Fruit fly (Drosophila melanogaster) whole organism, embryonic: ENCODE measurements around the gene CG7069.

Experiments used
- CG10979 ChIP-seq: fragments of 200-800 bp; sonication (Bioruptor generic); optimal IDR thresholded peaks from 2 replicates; lab custom pipeline; 2018; ENCODE audit warnings: missing biosample characterization, mild to moderate bottlenecking, missing genetic modification characterization, moderate library complexity
- CG11504 ChIP-seq: fragments of 200-800 bp; sonication (Bioruptor generic); optimal IDR thresholded peaks from 3 replicates; lab custom pipeline; 2019; ENCODE audit warnings: missing biosample characterization, mild to moderate bottlenecking, missing genetic modification characterization, moderate library complexity
- CG12744 ChIP-seq: fragments of 200-800 bp; sonication (Bioruptor generic); optimal IDR thresholded peaks from 2 replicates; lab custom pipeline; 2016; ENCODE audit warnings: missing biosample characterization, missing genetic modification characterization
- CG13296 ChIP-seq: fragments of 200-800 bp; sonication (Bioruptor generic); optimal IDR thresholded peaks from 3 replicates; lab custom pipeline; 2018; ENCODE audit warnings: missing biosample characterization, mild to moderate bottlenecking, missing genetic modification characterization
- CG13424 ChIP-seq: fragments of 200-800 bp; sonication (Bioruptor generic); optimal IDR thresholded peaks from 2 replicates; lab custom pipeline; 2019; ENCODE audit warnings: missing biosample characterization, mild to moderate bottlenecking, missing genetic modification characterization, moderate library complexity
- CG14050 ChIP-seq: fragments of 200-800 bp; sonication (Bioruptor generic); IDR thresholded peaks from 3 replicates; pipeline ENCODE4 v1.3.6; 2022; ENCODE audit warnings: missing biosample characterization, missing genetic modification characterization
- CG15479 ChIP-seq: fragments of 200-800 bp; sonication (Bioruptor generic); optimal IDR thresholded peaks from 3 replicates; lab custom pipeline; 2019; ENCODE audit warnings: missing biosample characterization, mild to moderate bottlenecking, missing genetic modification characterization, moderate library complexity
- CG15696 ChIP-seq: fragments of 200-800 bp; sonication (Bioruptor generic); optimal IDR thresholded peaks from 2 replicates; lab custom pipeline; 2019; ENCODE audit warnings: missing biosample characterization, mild to moderate bottlenecking, missing genetic modification characterization, moderate library complexity
- CG17328 ChIP-seq: fragments of 200-800 bp; sonication (Bioruptor generic); IDR thresholded peaks from 2 replicates; pipeline ENCODE4 v1.3.6; 2022; ENCODE audit warnings: missing biosample characterization, missing genetic modification characterization
- CG17829 ChIP-seq: fragments of 200-800 bp; optimal IDR thresholded peaks from 2 replicates; lab custom pipeline; 2019; ENCODE audit warnings: missing biosample characterization, mild to moderate bottlenecking, missing genetic modification characterization, moderate library complexity
- CG18262 ChIP-seq: fragments of 200-800 bp; optimal IDR thresholded peaks from 3 replicates; lab custom pipeline; 2019; ENCODE audit warnings: missing biosample characterization, mild to moderate bottlenecking, missing genetic modification characterization, moderate library complexity
- CG2202 ChIP-seq: fragments of 200-800 bp; sonication (Bioruptor generic); optimal IDR thresholded peaks from 2 replicates; lab custom pipeline; 2018; ENCODE audit warnings: missing biosample characterization, mild to moderate bottlenecking, missing genetic modification characterization
- CG2678 ChIP-seq: fragments of 200-800 bp; sonication (Bioruptor generic); optimal IDR thresholded peaks from 3 replicates; lab custom pipeline; 2019; ENCODE audit warnings: missing biosample characterization, mild to moderate bottlenecking, missing genetic modification characterization, moderate library complexity
- CG2712 ChIP-seq: fragments of 200-800 bp; optimal IDR thresholded peaks from 3 replicates; lab custom pipeline; 2019; ENCODE audit warnings: missing biosample characterization, mild to moderate bottlenecking, missing genetic modification characterization, moderate library complexity
- CG2875 ChIP-seq: fragments of 200-800 bp; sonication (Bioruptor generic); optimal IDR thresholded peaks from 2 replicates; lab custom pipeline; 2017; ENCODE audit warnings: missing biosample characterization, mild to moderate bottlenecking, missing genetic modification characterization, missing genetic modification reagents
- CG3065 ChIP-seq: fragments of 200-800 bp; sonication (Bioruptor generic); optimal IDR thresholded peaks from 2 replicates; lab custom pipeline; 2016; ENCODE audit warnings: missing biosample characterization, missing genetic modification characterization
- CG31441 ChIP-seq: fragments of 200-800 bp; sonication (Bioruptor generic); IDR thresholded peaks from 2 replicates; pipeline ENCODE4 v1.3.6; 2022; ENCODE audit warnings: missing biosample characterization, missing genetic modification characterization
- CG3407 ChIP-seq: fragments of 200-800 bp; sonication (Bioruptor generic); optimal IDR thresholded peaks from 2 replicates; lab custom pipeline; 2018; ENCODE audit warnings: missing biosample characterization, mild to moderate bottlenecking, missing genetic modification characterization
- CG34422 ChIP-seq: fragments of 200-800 bp; sonication (Bioruptor generic); IDR thresholded peaks from 3 replicates; pipeline ENCODE4 v1.3.6; 2022; ENCODE audit warnings: missing biosample characterization, missing genetic modification characterization
- CG3847 ChIP-seq: fragments of 200-800 bp; sonication (Bioruptor generic); IDR thresholded peaks from 2 replicates; pipeline ENCODE4 v1.3.6; 2022; ENCODE audit warnings: missing biosample characterization, missing genetic modification characterization
- CG4617 ChIP-seq: fragments of 200-800 bp; sonication (Bioruptor generic); optimal IDR thresholded peaks from 3 replicates; lab custom pipeline; 2016; ENCODE audit warnings: missing biosample characterization, missing genetic modification characterization, borderline replicate concordance
- CG5245 ChIP-seq: fragments of 200-800 bp; sonication (Bioruptor generic); optimal IDR thresholded peaks from 3 replicates; lab custom pipeline; 2016; ENCODE audit warnings: missing biosample characterization, missing genetic modification characterization
- CG6272 ChIP-seq: fragments of 200-800 bp; sonication (Bioruptor generic); IDR thresholded peaks from 2 replicates; pipeline ENCODE4 v1.3.6; 2022; ENCODE audit warnings: missing biosample characterization, missing genetic modification characterization
- CG6654 ChIP-seq: fragments of 200-800 bp; sonication (Bioruptor generic); optimal IDR thresholded peaks from 2 replicates; lab custom pipeline; 2017; ENCODE audit warnings: missing biosample characterization, mild to moderate bottlenecking, missing genetic modification characterization
- E2f1 ChIP-seq: fragments of 200-800 bp; sonication (Bioruptor generic); IDR thresholded peaks from 2 replicates; pipeline ENCODE4 v1.3.6; 2022; ENCODE audit warnings: missing biosample characterization, missing genetic modification characterization
- Gsc ChIP-seq: fragments of 200-800 bp; sonication (Bioruptor generic); IDR thresholded peaks from 2 replicates; pipeline ENCODE4 v1.3.6; 2022; ENCODE audit warnings: missing biosample characterization, missing genetic modification characterization
- Hey ChIP-seq: fragments of 200-800 bp; sonication (Bioruptor generic); optimal IDR thresholded peaks from 3 replicates; lab custom pipeline; 2018; ENCODE audit warnings: missing biosample characterization, mild to moderate bottlenecking, missing genetic modification characterization
- Hr51 ChIP-seq, 2 experiments: fragments of 200-800 bp; sonication (Bioruptor generic); optimal IDR thresholded peaks; 2 replicates in 1 of 2; 3 replicates in 1 of 2; lab custom pipeline; 2016 to 2018; ENCODE audit warnings: missing biosample characterization in 2 of 2, missing genetic modification characterization in 2 of 2, mild to moderate bottlenecking in 1 of 2, moderate library complexity in 1 of 2
- Mrtf ChIP-seq: fragments of 200-800 bp; sonication (Bioruptor generic); IDR thresholded peaks from 3 replicates; pipeline ENCODE4 v1.3.6; 2022; ENCODE audit warnings: missing biosample characterization, missing genetic modification characterization
- Pdp1 ChIP-seq, 2 experiments: fragments of 200-800 bp; sonication (Bioruptor generic); optimal IDR thresholded peaks; 3 replicates each; lab custom pipeline; 2016; ENCODE audit warnings: missing biosample characterization in 2 of 2, missing genetic modification characterization in 2 of 2, mild to moderate bottlenecking in 1 of 2, moderate library complexity in 1 of 2
- Sry-β ChIP-seq: fragments of 200-800 bp; sonication (Bioruptor generic); optimal IDR thresholded peaks from 2 replicates; lab custom pipeline; 2018; ENCODE audit warnings: missing biosample characterization, mild to moderate bottlenecking, missing genetic modification characterization, moderate library complexity
- Sry-δ ChIP-seq: fragments of 200-800 bp; sonication (Bioruptor generic); optimal IDR thresholded peaks from 2 replicates; lab custom pipeline; 2016; ENCODE audit warnings: missing biosample characterization, missing genetic modification characterization
- Xrp1 ChIP-seq: fragments of 200-800 bp; sonication (Bioruptor generic); IDR thresholded peaks from 2 replicates; pipeline ENCODE4 v1.3.6; 2022; ENCODE audit warnings: missing biosample characterization, missing genetic modification characterization
- bbx ChIP-seq: fragments of 200-800 bp; sonication (Bioruptor generic); IDR thresholded peaks from 2 replicates; pipeline ENCODE4 v1.3.6; 2022; ENCODE audit warnings: missing biosample characterization, missing genetic modification characterization; ENCODE audit not compliant: partially characterized antibody
- bcd ChIP-seq: fragments of 200-800 bp; sonication (Bioruptor generic); optimal IDR thresholded peaks from 2 replicates; lab custom pipeline; 2017; ENCODE audit warnings: missing biosample characterization, mild to moderate bottlenecking, missing genetic modification characterization
- cad ChIP-seq: fragments of >200 bp; optimal IDR thresholded peaks from 2 replicates; lab custom pipeline; 2017; ENCODE audit warnings: missing biosample characterization, missing genetic modification characterization
- dan ChIP-seq: fragments of 200-800 bp; sonication (Bioruptor generic); IDR thresholded peaks from 2 replicates; pipeline ENCODE4 v1.3.6; 2022; ENCODE audit warnings: missing biosample characterization, missing genetic modification characterization
- fd96Cb ChIP-seq: fragments of 200-800 bp; sonication (Bioruptor generic); optimal IDR thresholded peaks from 2 replicates; lab custom pipeline; 2018; ENCODE audit warnings: missing biosample characterization, mild to moderate bottlenecking, missing genetic modification characterization, moderate library complexity
- jigr1 ChIP-seq: fragments of 200-800 bp; sonication (Bioruptor generic); IDR thresholded peaks from 3 replicates; pipeline ENCODE4 v1.3.6; 2022; ENCODE audit warnings: missing biosample characterization, missing genetic modification characterization
- lab ChIP-seq: fragments of 200-800 bp; sonication (Bioruptor generic); optimal IDR thresholded peaks from 3 replicates; lab custom pipeline; 2017; ENCODE audit warnings: missing biosample characterization, missing genetic modification characterization, mild to moderate bottlenecking, moderate library complexity, missing genetic modification reagents
- nerfin-2 ChIP-seq: fragments of 200-800 bp; sonication (Bioruptor generic); IDR thresholded peaks from 2 replicates; pipeline ENCODE4 v1.3.6; 2022; ENCODE audit warnings: missing biosample characterization, missing genetic modification characterization; ENCODE audit not compliant: partially characterized antibody
- pfk ChIP-seq: fragments of 200-800 bp; sonication (Bioruptor generic); optimal IDR thresholded peaks from 2 replicates; lab custom pipeline; 2018; ENCODE audit warnings: missing biosample characterization, mild to moderate bottlenecking, missing genetic modification characterization, moderate library complexity
- pho ChIP-seq: fragments of 200-800 bp; sonication (Bioruptor generic); optimal IDR thresholded peaks from 2 replicates; lab custom pipeline; 2016; ENCODE audit warnings: missing biosample characterization, missing genetic modification characterization
- pros ChIP-seq: fragments of 200-800 bp; sonication (Bioruptor generic); optimal IDR thresholded peaks from 3 replicates; lab custom pipeline; 2019; ENCODE audit warnings: missing biosample characterization, mild to moderate bottlenecking, missing genetic modification characterization, moderate library complexity
- sob ChIP-seq: fragments of 200-800 bp; sonication (Bioruptor generic); IDR thresholded peaks from 2 replicates; pipeline ENCODE4 v1.3.6; 2022; ENCODE audit warnings: missing biosample characterization, missing genetic modification characterization
- tap ChIP-seq: fragments of 200-800 bp; optimal IDR thresholded peaks from 3 replicates; lab custom pipeline; 2019; ENCODE audit warnings: missing biosample characterization, mild to moderate bottlenecking, missing genetic modification characterization, moderate library complexity
- unpg ChIP-seq: fragments of 200-800 bp; sonication (Bioruptor generic); optimal IDR thresholded peaks from 3 replicates; lab custom pipeline; 2018; ENCODE audit warnings: missing biosample characterization, mild to moderate bottlenecking, missing genetic modification characterization, moderate library complexity
- wdn ChIP-seq: fragments of 200-800 bp; sonication (Bioruptor generic); IDR thresholded peaks from 2 replicates; pipeline ENCODE4 v1.3.6; 2022; ENCODE audit warnings: missing biosample characterization, missing genetic modification characterization
- zf30C ChIP-seq: fragments of 200-800 bp; sonication (Bioruptor generic); optimal IDR thresholded peaks from 3 replicates; lab custom pipeline; 2018; ENCODE audit warnings: missing biosample characterization, mild to moderate bottlenecking, missing genetic modification characterization
- zfh1 ChIP-seq: fragments of 200-800 bp; sonication (Bioruptor generic); IDR thresholded peaks from 3 replicates; pipeline ENCODE4 v1.3.6; 2022; ENCODE audit warnings: missing biosample characterization, missing genetic modification characterization

Gene CG7069

dm6 chr3R:22324736-22325135 lies 47.9 kb upstream of the CG7069 start (continued):
- TF ChIP-seq nerfin-2 = no peak
- no peak for TF ChIP-seq bcd (GFP tag; lab: Kevin White, UChicago)
- TF ChIP-seq CG31441 (GFP tag; lab: Robert Waterston, UW) = peak; percentile 34; the same call in 1 of the 2 replicates
- TF ChIP-seq E2f1 (GFP tag; lab: Robert Waterston, UW) = no peak
- no peak for TF ChIP-seq CG14050
- peak; percentile 53 for TF ChIP-seq CG2712 (tag; lab: Kevin White, UChicago)
- TF ChIP-seq sob (GFP tag; lab: Robert Waterston, UW) = no peak
- TF ChIP-seq dan (GFP tag; lab: Robert Waterston, UW) = no peak
- no peak for TF ChIP-seq CG6272 (GFP tag; lab: Robert Waterston, UW)
- TF ChIP-seq CG15696 (tag; lab: Kevin White, UChicago) = peak; percentile 13
- peak; percentile 40; the same call in 1 of the 2 replicates for TF ChIP-seq CG17328 (GFP tag; lab: Robert Waterston, UW)
- peak; percentile 58; the same call in 1 of the 2 replicates for TF ChIP-seq Xrp1 (GFP tag; lab: Robert Waterston, UW)
- no peak for TF ChIP-seq wdn
- peak; percentile 43 for TF ChIP-seq CG17829 (tag; lab: Kevin White, UChicago)
- no peak for TF ChIP-seq CG3847 (GFP tag; lab: Robert Waterston, UW)
- peak; percentile 6 for TF ChIP-seq CG3407 (GFP tag; lab: Kevin White, UChicago)
- TF ChIP-seq Hey = no peak
- no peak for TF ChIP-seq zfh1 (GFP tag; lab: Robert Waterston, UW)
- no peak for TF ChIP-seq CG13296 (GFP tag; lab: Kevin White, UChicago)
- no peak for TF ChIP-seq CG12744 (GFP tag; lab: Kevin White, UChicago)
- TF ChIP-seq Sry-β (GFP tag; lab: Kevin White, UChicago) = no peak
- TF ChIP-seq CG4617 = no peak
- TF ChIP-seq CG3065 (GFP tag; lab: Kevin White, UChicago) = no peak
- TF ChIP-seq fd96Cb = peak; percentile 4
- TF ChIP-seq bbx = no peak
- TF ChIP-seq Mrtf (GFP tag; lab: Robert Waterston, UW) = no peak
- TF ChIP-seq pho (GFP tag; lab: Kevin White, UChicago) = no peak
- peak; percentile 56 for TF ChIP-seq CG10979 (tag; lab: Kevin White, UChicago)
- TF ChIP-seq zf30C = peak; percentile 62
- no peak for TF ChIP-seq pros (GFP tag; lab: Kevin White, UChicago)
- TF ChIP-seq CG18262 (tag; lab: Kevin White, UChicago) = peak; percentile 52
- no peak for TF ChIP-seq CG34422 (GFP tag; lab: Robert Waterston, UW)
- peak; percentile 37 for TF ChIP-seq CG2875 (GFP tag; lab: Kevin White, UChicago)
- TF ChIP-seq lab (GFP tag; lab: Kevin White, UChicago) = no peak
- no peak for TF ChIP-seq jigr1 (GFP tag; lab: Robert Waterston, UW)

DNA sequence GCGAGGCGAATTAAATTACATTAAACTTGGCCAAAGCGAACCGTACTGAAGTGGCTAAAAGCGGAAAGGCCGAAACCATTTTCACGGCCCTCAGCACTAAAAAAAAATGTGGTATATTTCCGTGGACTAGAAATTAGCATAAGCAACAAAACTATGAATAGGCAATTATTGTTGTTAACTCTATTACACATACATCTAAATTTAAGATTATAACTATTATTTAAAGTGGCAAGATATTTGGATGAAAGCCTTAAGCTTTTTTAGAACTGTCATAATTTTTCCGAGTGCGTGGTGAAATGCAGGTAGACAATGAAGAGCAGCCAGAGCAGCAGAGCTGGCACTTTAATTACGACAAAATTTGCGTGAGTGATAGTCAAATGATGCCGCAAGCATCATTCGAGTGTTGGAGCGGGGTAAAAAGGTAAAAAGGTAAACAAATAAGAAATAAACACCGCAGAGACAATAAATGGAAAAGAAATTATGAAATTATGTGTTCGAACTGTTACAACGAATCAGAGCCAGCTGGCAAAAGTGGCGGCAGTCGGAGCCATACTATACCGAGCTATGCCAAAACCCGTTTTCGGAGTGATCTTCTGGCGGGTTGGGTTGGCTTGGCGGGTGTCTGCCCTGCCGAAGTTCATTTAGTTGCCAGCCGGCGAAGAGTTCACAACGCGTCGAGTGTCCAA lies 43.8 kb upstream of the CG7069 start, which contains the start of gene CG7080:
Gene CG7080 (plus strand): TSS at position 636 of the 686 bp plus-strand sequence.
- no peak for TF ChIP-seq CG6654 (GFP tag; lab: Kevin White, UChicago)
- TF ChIP-seq pfk (GFP tag; lab: Kevin White, UChicago) = no peak
- peak; percentile 41 for TF ChIP-seq unpg
- TF ChIP-seq CG2678 (tag; lab: Kevin White, UChicago) = peak; percentile 31
- no peak for TF ChIP-seq CG5245 (GFP tag; lab: Kevin White, UChicago)
- no peak for TF ChIP-seq cad
- TF ChIP-seq tap (tag; lab: Kevin White, UChicago) = no peak
- peak; percentile 66 for TF ChIP-seq CG31441 (GFP tag; lab: Robert Waterston, UW)
- TF ChIP-seq CG15479 (GFP tag; lab: Kevin White, UChicago) = no peak
- TF ChIP-seq CG15696 (tag; lab: Kevin White, UChicago) = no peak
- no peak for TF ChIP-seq Pdp1 (GFP tag; optimal IDR thresholded peaks at IDR 0.05; lab: Kevin White, UChicago)
- TF ChIP-seq Hr51 (GFP tag; optimal IDR thresholded peaks at IDR 0.05; lab: Kevin White, UChicago) = peak in 1 of 2 experiments; percentile 72
- TF ChIP-seq CG13424 = peak; percentile 34
- peak; percentile 50 for TF ChIP-seq fd96Cb
- TF ChIP-seq Sry-δ (GFP tag; lab: Kevin White, UChicago) = no peak
- TF ChIP-seq Gsc (GFP tag; lab: Robert Waterston, UW) = no peak
- TF ChIP-seq CG2202 (tag; lab: Kevin White, UChicago) = no peak
- peak; percentile 72 for TF ChIP-seq CG11504 (tag; lab: Kevin White, UChicago)
